Worm (Caenorhabditis elegans) whole organism, L4 larva: ENCODE data around the gene idpa-3.

Experiments
- aha-1 ChIP-seq: fragments of 150-350 bp; peaks from one replicate; lab custom pipeline; 2014; ENCODE audit warnings: missing biosample characterization, missing genetic modification characterization
- ama-1 ChIP-seq: fragments of 150-350 bp; optimal IDR thresholded peaks from 2 replicates; lab custom pipeline; 2014; ENCODE audit warnings: inconsistent platforms, mixed read lengths
- egl-27 ChIP-seq: sonication (generic microtip); optimal IDR thresholded peaks from 3 replicates; lab custom pipeline; 2017; ENCODE audit warnings: missing biosample characterization, missing genetic modification reagents, missing genetic modification characterization
- jun-1 ChIP-seq: fragments of 150-350 bp; optimal IDR thresholded peaks from 2 replicates; lab custom pipeline; 2014; ENCODE audit warnings: missing biosample characterization, missing genetic modification reagents, missing genetic modification characterization
- lin-1 ChIP-seq: fragments of 200-800 bp; sonication (Bioruptor generic); IDR thresholded peaks from 2 replicates; pipeline ENCODE4 v1.3.6; 2022; ENCODE audit warnings: missing genetic modification reagents, missing genetic modification characterization, missing compliant biosample characterization
- mdt-29 ChIP-seq: fragments of 200-800 bp; sonication (Bioruptor generic); IDR thresholded peaks from 2 replicates; pipeline ENCODE4 v1.3.6; 2022; ENCODE audit warnings: missing genetic modification reagents, missing genetic modification characterization, missing compliant biosample characterization
- nhr-10 ChIP-seq: fragments of 150-350 bp; optimal IDR thresholded peaks from 2 replicates; lab custom pipeline; 2014; ENCODE audit warnings: missing biosample characterization, missing genetic modification characterization
- nhr-77 ChIP-seq: fragments of 150-350 bp; optimal IDR thresholded peaks from 2 replicates; lab custom pipeline; 2014; ENCODE audit warnings: missing biosample characterization, missing genetic modification characterization
- rbr-2 ChIP-seq: sonication (generic microtip); optimal IDR thresholded peaks from 2 replicates; lab custom pipeline; 2016; ENCODE audit warnings: missing genotype, missing genetic modification characterization, missing compliant biosample characterization
- snpc-4 ChIP-seq: fragments of 150-350 bp; optimal IDR thresholded peaks from 2 replicates; lab custom pipeline; 2014; ENCODE audit warnings: missing biosample characterization, missing genetic modification characterization
- unc-130 ChIP-seq: sonication (generic microtip); optimal IDR thresholded peaks from 2 replicates; lab custom pipeline; 2016; ENCODE audit warnings: missing genetic modification reagents, missing genetic modification characterization, missing compliant biosample characterization
- unc-39 ChIP-seq: sonication (generic microtip); optimal IDR thresholded peaks from 2 replicates; lab custom pipeline; 2017; ENCODE audit warnings: missing biosample characterization, missing genetic modification characterization
- unc-62 ChIP-seq, 3 experiments: fragments of 150-350 bp in 1 of 3; sonication (generic microtip); optimal IDR thresholded peaks in 2 of 3; peaks in 1 of 3; 1 replicate in 1 of 3; 2 replicates in 2 of 3; lab custom pipeline; 2014 to 2017; ENCODE audit warnings: missing biosample characterization in 3 of 3, missing genetic modification characterization in 3 of 3, missing genetic modification reagents in 3 of 3, missing genotype in 1 of 3

DNA sequence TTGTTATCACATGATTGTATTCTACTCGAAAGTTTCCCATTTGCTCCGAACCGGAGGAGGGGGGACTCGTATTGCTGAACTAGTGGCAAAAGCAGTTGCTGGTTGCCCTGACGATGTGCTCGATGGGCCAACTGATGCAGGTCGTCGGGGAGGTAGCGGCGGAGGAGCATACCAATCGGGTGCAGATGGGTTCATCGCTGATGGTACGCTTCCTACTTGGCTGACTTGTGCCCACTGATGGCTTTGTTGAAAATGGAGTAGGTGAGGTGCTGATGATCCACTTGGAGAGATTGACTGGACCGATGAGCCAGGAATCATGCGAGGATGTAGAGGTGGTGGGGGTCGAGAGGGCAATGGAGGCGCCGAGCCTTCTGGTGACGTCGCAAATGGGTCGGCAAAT is 37.3 kb downstream of the idpa-3 start:
- TF ChIP-seq unc-62 (GFP tag; optimal IDR thresholded peaks at IDR 0.05 in 1 of 2; lab: Kevin White, UChicago) (no peak), unc-62 (tag; optimal IDR thresholded peaks at IDR 0.05; lab: Kevin White, UChicago) (no peak), nhr-77 (no peak), ama-1 (lab: Kevin White, UChicago) (no peak), egl-27 (no peak), unc-39 (no peak), snpc-4 (tag; lab: Kevin White, UChicago) (no peak), aha-1 (tag; lab: Kevin White, UChicago) (no peak), unc-130 (GFP tag; lab: Kevin White, UChicago) (no peak), mdt-29 (no peak), rbr-2 (tag; lab: Kevin White, UChicago) (no peak), lin-1 (GFP tag; lab: Robert Waterston, UW) (no peak), jun-1 (tag; lab: Kevin White, UChicago) (no peak), nhr-10 (no peak)
